Fruit fly (Drosophila melanogaster) Kc167 (cell line): ENCODE results near the gene sqd.

Experiments
- Myc ChIP-seq: fragments of >200 bp; optimal IDR thresholded peaks from 2 replicates; lab custom pipeline; 2017; ENCODE audit warnings: missing external identifiers
- Sin3A ChIP-seq: fragments of >200 bp; optimal IDR thresholded peaks from 2 replicates; lab custom pipeline; 2018; ENCODE audit warnings: missing external identifiers
- h ChIP-seq: fragments of >200 bp; optimal IDR thresholded peaks from 3 replicates; lab custom pipeline; 2018; ENCODE audit warnings: missing external identifiers
- insv ChIP-seq: fragments of >200 bp; optimal IDR thresholded peaks from 3 replicates; lab custom pipeline; 2018; ENCODE audit warnings: missing external identifiers
- psq ChIP-seq: fragments of >200 bp; optimal IDR thresholded peaks from 2 replicates; lab custom pipeline; 2017; ENCODE audit warnings: missing external identifiers
- ttk ChIP-seq: sonication (Bioruptor generic); optimal IDR thresholded peaks from 2 replicates; lab custom pipeline; 2017; ENCODE audit warnings: missing external identifiers

sqd gene

dm6 chr3R:13672898-13673297 lies 26.8 kb upstream of the sqd start:
- TF ChIP-seq Sin3A (no peak), h (no peak), ttk (lab: Kevin White, UChicago) (no peak), Myc (lab: Kevin White, UChicago) (no peak), insv (lab: Kevin White, UChicago) (no peak), psq (no peak)

dm6 chr3R:13665992-13666391 lies 19.9 kb upstream of the sqd start:
- no peak for TF ChIP-seq Sin3A
- no peak for TF ChIP-seq h
- TF ChIP-seq insv (lab: Kevin White, UChicago), result no peak
- TF ChIP-seq psq, result no peak
- no peak for TF ChIP-seq ttk (lab: Kevin White, UChicago)
- TF ChIP-seq Myc (lab: Kevin White, UChicago), result no peak

DNA sequence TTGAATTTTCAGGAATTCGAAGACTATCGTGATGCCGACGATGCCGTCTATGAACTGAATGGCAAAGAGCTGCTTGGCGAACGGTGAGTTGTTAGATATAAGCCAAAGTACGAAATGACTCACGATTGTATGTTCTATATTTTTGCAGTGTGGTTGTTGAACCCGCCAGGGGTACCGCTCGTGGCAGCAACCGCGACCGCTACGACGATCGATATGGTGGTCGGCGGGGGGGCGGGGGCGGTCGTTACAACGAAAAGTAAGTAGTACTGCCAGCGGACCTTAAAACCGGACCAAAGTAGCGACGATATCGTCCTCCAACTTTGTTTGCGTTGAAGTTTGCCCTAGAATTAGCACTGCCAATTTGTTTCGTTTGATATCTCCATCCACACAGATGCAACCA lies 16.0 kb upstream of the sqd start:
- TF ChIP-seq insv (lab: Kevin White, UChicago), result no peak
- TF ChIP-seq ttk (lab: Kevin White, UChicago), result no peak
- TF ChIP-seq h, result no peak
- no peak for TF ChIP-seq Myc (lab: Kevin White, UChicago)
- TF ChIP-seq psq, result no peak
- TF ChIP-seq Sin3A, result no peak

- TF ChIP-seq h (no peak), Sin3A (no peak), insv (lab: Kevin White, UChicago) (no peak), psq (no peak), Myc (lab: Kevin White, UChicago) (no peak), ttk (lab: Kevin White, UChicago) (no peak)
Observed at dm6 chr3R:13660924-13661659, 15.0 kb upstream of the sqd start, which contains the start of gene B52. B52 (plus strand) TSS chr3R:13661311.

DNA sequence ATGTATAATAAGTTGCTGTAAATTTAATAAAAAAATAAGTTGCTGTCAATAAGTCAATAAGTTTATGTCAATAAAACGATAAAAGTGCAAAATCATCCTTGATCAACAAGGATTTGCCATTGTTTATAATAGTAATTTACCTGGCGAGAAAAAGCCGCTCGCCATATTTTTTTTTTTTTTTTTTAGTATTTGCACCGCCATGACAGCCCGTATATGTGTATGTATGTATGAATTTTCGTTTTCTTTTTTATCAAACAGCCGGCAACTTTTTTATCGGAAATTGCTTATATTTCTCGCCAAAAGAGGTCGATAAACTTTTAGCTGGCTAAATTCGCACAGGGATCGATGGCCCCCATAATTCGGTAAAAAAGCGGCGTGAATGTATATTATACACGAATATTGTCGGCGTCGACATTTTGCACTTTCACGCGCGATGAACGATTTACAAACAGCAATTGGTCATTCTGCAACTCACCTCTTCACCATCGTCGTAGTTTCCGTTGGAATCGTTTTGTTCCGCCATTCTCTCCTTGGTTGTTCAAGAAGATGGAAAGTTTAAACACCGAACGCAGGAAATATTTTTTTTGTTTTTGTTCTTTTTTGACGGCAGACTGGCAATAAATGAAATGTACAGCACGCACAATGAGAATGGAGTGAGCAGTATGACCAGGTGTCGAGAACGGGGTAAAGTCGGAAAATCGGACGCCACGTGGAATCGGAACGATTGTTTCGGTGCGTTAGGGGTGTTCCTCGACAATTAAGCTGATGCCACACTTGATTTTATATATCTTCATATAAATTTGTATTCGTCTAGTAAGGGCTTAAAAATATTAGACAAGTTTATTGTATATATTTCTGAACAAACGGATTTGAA lies 14.0 kb upstream of the sqd start, which contains the start of gene Hrb87F:
Gene Hrb87F (minus strand): TSS at position 667 of the 874 bp plus-strand sequence.
- TF ChIP-seq Sin3A (no peak), psq (no peak), insv (lab: Kevin White, UChicago) (no peak), Myc (lab: Kevin White, UChicago) (no peak), h (no peak), ttk (lab: Kevin White, UChicago) (no peak)

DNA sequence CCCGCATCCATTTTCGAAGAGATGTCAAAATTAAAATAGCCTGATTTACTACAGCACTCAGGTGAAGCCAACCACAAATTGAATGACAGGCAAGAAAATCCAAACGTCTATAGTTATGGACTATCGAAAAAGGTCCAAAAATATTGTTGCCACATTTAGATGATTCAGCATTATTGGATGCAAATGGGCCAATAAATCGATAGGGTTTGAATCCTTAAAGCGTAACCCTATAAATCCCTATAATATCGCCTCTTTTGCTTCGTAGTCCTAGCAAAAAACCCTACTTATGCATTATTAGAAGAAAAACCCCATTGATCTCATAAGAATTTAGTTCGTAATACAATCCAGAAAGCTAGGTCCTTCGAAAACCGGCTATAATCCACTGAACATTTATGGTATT lies 10.2 kb upstream of the sqd start, which contains the start of gene Rbp4:
Gene Rbp4 (minus strand): TSS at position 101 of the 400 bp plus-strand sequence.
- no peak for TF ChIP-seq ttk (lab: Kevin White, UChicago)
- TF ChIP-seq h, result no peak
- no peak for TF ChIP-seq Myc (lab: Kevin White, UChicago)
- no peak for TF ChIP-seq insv (lab: Kevin White, UChicago)
- no peak for TF ChIP-seq Sin3A
- TF ChIP-seq psq, result no peak

dm6 chr3R:13647734-13648541 lies 1.8 kb upstream of the sqd start:
- TF ChIP-seq insv (lab: Kevin White, UChicago), result no peak
- TF ChIP-seq Sin3A, result no peak
- no peak for TF ChIP-seq Myc (lab: Kevin White, UChicago)
- TF ChIP-seq psq, result no peak
- TF ChIP-seq ttk (lab: Kevin White, UChicago), result no peak
- no peak for TF ChIP-seq h

- no peak for TF ChIP-seq Sin3A
Observed at dm6 chr3R:13646729-13647633, 877 bp upstream of the sqd start, which contains the start of gene rin. rin (plus strand) TSS chr3R:13647004.

DNA sequence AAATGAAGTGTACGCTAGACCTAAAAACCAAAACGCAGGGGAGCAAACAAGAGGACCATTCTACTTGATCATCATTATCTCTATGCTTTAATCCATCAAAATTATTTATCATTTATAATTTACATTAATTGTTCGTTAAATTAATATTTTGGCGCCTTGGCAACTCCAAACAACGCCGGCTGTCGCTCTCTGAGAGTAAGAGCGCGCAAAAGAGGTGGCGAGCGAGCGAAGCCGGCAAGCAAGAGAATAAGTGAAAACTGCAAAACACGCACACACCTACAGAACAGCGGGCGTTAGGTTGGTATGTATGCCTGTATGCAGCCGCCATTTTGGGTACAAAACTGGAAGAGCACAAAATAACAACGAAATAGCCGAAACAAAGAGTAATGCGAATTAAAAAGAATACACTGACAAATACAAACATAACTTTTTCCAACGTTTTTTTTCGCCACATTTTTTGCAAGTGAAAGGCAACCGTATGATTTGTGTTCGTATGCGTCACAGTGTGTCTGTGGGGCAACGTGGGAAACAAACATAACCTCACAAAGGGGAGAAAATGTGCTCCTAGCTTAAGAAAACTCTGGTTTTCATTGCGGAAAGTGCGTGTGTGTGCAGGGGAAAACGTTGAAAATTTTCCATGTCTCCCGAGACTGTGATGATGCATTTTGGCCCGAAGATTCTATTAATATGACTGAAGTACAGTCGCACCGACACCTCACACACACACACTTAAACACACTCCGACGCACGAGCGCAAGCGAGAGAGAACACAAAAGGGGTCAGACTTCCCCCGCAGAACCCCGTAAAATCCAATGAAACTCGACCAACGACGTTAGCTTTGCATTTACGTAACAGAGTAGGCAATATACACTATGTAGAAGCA lies 1.1 kb downstream of the sqd start:
- TF ChIP-seq psq (no peak), ttk (lab: Kevin White, UChicago) (no peak), h (no peak), Myc (lab: Kevin White, UChicago) (no peak), Sin3A (no peak), insv (lab: Kevin White, UChicago) (no peak)

dm6 chr3R:13631642-13632041 lies 14.5 kb downstream of the sqd start, which contains the start of gene CG10841:
CG10841 (plus strand) TSS chr3R:13631942.
- no peak for TF ChIP-seq h
- TF ChIP-seq Myc (lab: Kevin White, UChicago), result no peak
- no peak for TF ChIP-seq psq
- no peak for TF ChIP-seq ttk (lab: Kevin White, UChicago)
- TF ChIP-seq insv (lab: Kevin White, UChicago), result no peak
- no peak for TF ChIP-seq Sin3A
